Fruit fly (Drosophila melanogaster) whole organism, adult: ENCODE measurements around the gene CG42354.

ENCODE experiments used
- CG11617 ChIP-seq: fragments of 200-800 bp; sonication (Bioruptor generic); optimal IDR thresholded peaks from 2 replicates; lab custom pipeline; 2017; ENCODE audit warnings: mild to moderate bottlenecking, missing biosample characterization, missing genetic modification reagents, missing genetic modification characterization
- CG12768 ChIP-seq: fragments of 200-800 bp; sonication (Bioruptor generic); optimal IDR thresholded peaks from 2 replicates; lab custom pipeline; 2017; ENCODE audit warnings: missing biosample characterization, missing genetic modification characterization, mild to moderate bottlenecking, moderate library complexity, missing genetic modification reagents
- CG14711 ChIP-seq: fragments of 200-800 bp; sonication (Bioruptor generic); optimal IDR thresholded peaks from 2 replicates; lab custom pipeline; 2018; ENCODE audit warnings: missing biosample characterization, mild to moderate bottlenecking, missing genetic modification characterization, moderate library complexity
- CG1620 ChIP-seq: fragments of 200-800 bp; sonication (Bioruptor generic); optimal IDR thresholded peaks from 2 replicates; lab custom pipeline; 2016; ENCODE audit warnings: missing biosample characterization, missing genetic modification characterization
- CG33017 ChIP-seq: fragments of 200-800 bp; sonication (Bioruptor generic); optimal IDR thresholded peaks from 2 replicates; lab custom pipeline; 2018; ENCODE audit warnings: missing biosample characterization, mild to moderate bottlenecking, missing genetic modification characterization, moderate library complexity
- CG5204 ChIP-seq: fragments of 200-800 bp; sonication (Bioruptor generic); optimal IDR thresholded peaks from 2 replicates; lab custom pipeline; 2016; ENCODE audit warnings: missing biosample characterization, missing genetic modification characterization
- CG7045 ChIP-seq: fragments of 200-800 bp; sonication (Bioruptor generic); optimal IDR thresholded peaks from 2 replicates; lab custom pipeline; 2017; ENCODE audit warnings: missing biosample characterization, mild to moderate bottlenecking, missing genetic modification characterization
- CG7101 ChIP-seq: fragments of 200-800 bp; sonication (Bioruptor generic); optimal IDR thresholded peaks from 2 replicates; lab custom pipeline; 2018; ENCODE audit warnings: missing biosample characterization, mild to moderate bottlenecking, missing genetic modification characterization, moderate library complexity
- Clk ChIP-seq: fragments of 200-800 bp; sonication (Bioruptor generic); optimal IDR thresholded peaks from 2 replicates; lab custom pipeline; 2017; ENCODE audit warnings: missing biosample characterization, missing genetic modification characterization
- Crg-1 ChIP-seq: fragments of 200-800 bp; sonication (Bioruptor generic); optimal IDR thresholded peaks from 2 replicates; lab custom pipeline; 2016; ENCODE audit warnings: missing biosample characterization, missing genetic modification characterization
- Hr96 ChIP-seq: fragments of 200-800 bp; sonication (Bioruptor generic); optimal IDR thresholded peaks from 2 replicates; lab custom pipeline; 2016; ENCODE audit warnings: missing biosample characterization, missing genetic modification characterization
- Mnt ChIP-seq: fragments of 200-800 bp; sonication (Bioruptor generic); optimal IDR thresholded peaks from 2 replicates; lab custom pipeline; 2016; ENCODE audit warnings: missing biosample characterization, mild to moderate bottlenecking, missing genetic modification characterization
- bab1 ChIP-seq: fragments of 200-800 bp; sonication (Bioruptor generic); optimal IDR thresholded peaks from 3 replicates; lab custom pipeline; 2019; ENCODE audit warnings: missing biosample characterization, mild to moderate bottlenecking, missing genetic modification characterization, moderate library complexity
- cic ChIP-seq: fragments of 200-800 bp; sonication (Bioruptor generic); optimal IDR thresholded peaks from 2 replicates; lab custom pipeline; 2017; ENCODE audit warnings: missing biosample characterization, mild to moderate bottlenecking, missing genetic modification characterization, moderate library complexity
- cnc ChIP-seq, 2 experiments: fragments of >200 bp; optimal IDR thresholded peaks; 2 replicates each; lab custom pipeline; 2017
- kay ChIP-seq: fragments of 200-800 bp; sonication (Bioruptor generic); peaks from one replicate; lab custom pipeline; 2016; ENCODE audit warnings: missing biosample characterization, missing genetic modification characterization, borderline replicate concordance
- ovo ChIP-seq: fragments of 200-800 bp; sonication (Bioruptor generic); optimal IDR thresholded peaks from 2 replicates; lab custom pipeline; 2016; ENCODE audit warnings: missing biosample characterization, missing genetic modification characterization
- pad ChIP-seq: fragments of 200-800 bp; sonication (Bioruptor generic); optimal IDR thresholded peaks from 3 replicates; lab custom pipeline; 2017; ENCODE audit warnings: missing biosample characterization, missing genetic modification characterization, mild to moderate bottlenecking, moderate library complexity, missing genetic modification reagents
- tj ChIP-seq: fragments of 200-800 bp; sonication (Bioruptor generic); optimal IDR thresholded peaks from 3 replicates; lab custom pipeline; 2017; ENCODE audit warnings: missing biosample characterization, mild to moderate bottlenecking, missing genetic modification characterization, moderate library complexity
- toe ChIP-seq: fragments of 200-800 bp; sonication (Bioruptor generic); optimal IDR thresholded peaks from 2 replicates; lab custom pipeline; 2016; ENCODE audit warnings: missing biosample characterization, missing genetic modification characterization

The CG42354 gene

dm6 chrX:16135391-16135790 lies 30.6 kb upstream of the CG42354 start:
- TF ChIP-seq CG14711 (tag; lab: Kevin White, UChicago) (no peak), Hr96 (GFP tag; lab: Kevin White, UChicago) (no peak)

- no peak for TF ChIP-seq CG12768 (GFP tag; lab: Kevin White, UChicago)
- no peak for TF ChIP-seq CG7045 (GFP tag; lab: Kevin White, UChicago)
These were observed 19.5 kb upstream of the CG42354 start for dm6 chrX:16124236-16124635.

- no peak for TF ChIP-seq tj (GFP tag; lab: Kevin White, UChicago)
- TF ChIP-seq CG11617: no peak
These were observed 6.9 kb upstream of the CG42354 start for dm6 chrX:16111655-16112054.

dm6 chrX:16105715-16106114 lies 969 bp upstream of the CG42354 start:
- TF ChIP-seq CG1620 (peak; percentile 24), CG5204 (no peak), CG7045 (GFP tag; lab: Kevin White, UChicago) (no peak), kay (GFP tag; lab: Kevin White, UChicago) (no peak), Crg-1 (GFP tag; lab: Kevin White, UChicago) (peak; percentile 15), ovo (no peak), tj (GFP tag; lab: Kevin White, UChicago) (peak; percentile 45), CG7101 (tag; lab: Kevin White, UChicago) (peak; percentile 0), Hr96 (GFP tag; lab: Kevin White, UChicago) (peak; percentile 24), toe (peak; percentile 22), CG12768 (GFP tag; lab: Kevin White, UChicago) (no peak), CG14711 (tag; lab: Kevin White, UChicago) (no peak), bab1 (GFP tag; lab: Kevin White, UChicago) (peak; percentile 45), pad (GFP tag; lab: Kevin White, UChicago) (no peak), Mnt (GFP tag; lab: Kevin White, UChicago) (peak; percentile 1), Clk (GFP tag; lab: Kevin White, UChicago) (no peak), CG33017 (tag; lab: Kevin White, UChicago) (no peak), CG11617 (no peak), cic (GFP tag; lab: Kevin White, UChicago) (no peak), cnc (optimal IDR thresholded peaks at IDR 0.05; lab: Kevin White, UChicago) (no peak)

- TF ChIP-seq tj (GFP tag; lab: Kevin White, UChicago) (peak; percentile 74), CG5204 (no peak)
These were observed 549 bp downstream of the CG42354 start for dm6 chrX:16104056-16104737.

dm6 chrX:16103482-16103881 lies 1.3 kb downstream of the CG42354 start:
- TF ChIP-seq CG33017 (tag; lab: Kevin White, UChicago) (no peak), toe (no peak), kay (GFP tag; lab: Kevin White, UChicago) (no peak), Crg-1 (GFP tag; lab: Kevin White, UChicago) (no peak), Clk (GFP tag; lab: Kevin White, UChicago) (no peak), CG5204 (no peak), ovo (no peak), pad (GFP tag; lab: Kevin White, UChicago) (no peak), tj (GFP tag; lab: Kevin White, UChicago) (no peak), Hr96 (GFP tag; lab: Kevin White, UChicago) (no peak), CG12768 (GFP tag; lab: Kevin White, UChicago) (no peak), Mnt (GFP tag; lab: Kevin White, UChicago) (no peak), cnc (optimal IDR thresholded peaks at IDR 0.05; lab: Kevin White, UChicago) (no peak), CG7101 (tag; lab: Kevin White, UChicago) (no peak), CG11617 (no peak), CG14711 (tag; lab: Kevin White, UChicago) (no peak), bab1 (GFP tag; lab: Kevin White, UChicago) (no peak), cic (GFP tag; lab: Kevin White, UChicago) (no peak)

dm6 chrX:16102338-16103218 lies 2.2 kb downstream of the CG42354 start:
- TF ChIP-seq CG5204 (no peak), bab1 (GFP tag; lab: Kevin White, UChicago) (peak; percentile 46), Crg-1 (GFP tag; lab: Kevin White, UChicago) (no peak), tj (GFP tag; lab: Kevin White, UChicago) (peak; percentile 98), pad (GFP tag; lab: Kevin White, UChicago) (peak; percentile 8), CG33017 (tag; lab: Kevin White, UChicago) (peak; percentile 23), CG11617 (peak; percentile 59), Mnt (GFP tag; lab: Kevin White, UChicago) (peak; percentile 21), CG7101 (tag; lab: Kevin White, UChicago) (peak; percentile 37), cic (GFP tag; lab: Kevin White, UChicago) (peak; percentile 34), kay (GFP tag; lab: Kevin White, UChicago) (peak; percentile 74), cnc (optimal IDR thresholded peaks at IDR 0.05; lab: Kevin White, UChicago) (no peak), CG14711 (tag; lab: Kevin White, UChicago) (peak; percentile 7)
